Worm (Caenorhabditis elegans): ENCODE measurements around the gene lin-18.

The lin-18 gene

ce11 chrX:3944961-3945587, 13.3 kb upstream of the lin-18 start:
- TF ChIP-seq unc-62 (GFP tag; optimal IDR thresholded peaks at IDR 0.05): no peak

- no peak for TF ChIP-seq unc-62 (GFP tag; optimal IDR thresholded peaks at IDR 0.05)
Observed at ce11 chrX:3945681-3946080, 12.7 kb upstream of the lin-18 start.

- TF ChIP-seq unc-62 (GFP tag; optimal IDR thresholded peaks at IDR 0.05): no peak
Observed at ce11 chrX:3949026-3949425, 9.3 kb upstream of the lin-18 start.

ce11 chrX:3949763-3950162, 8.6 kb upstream of the lin-18 start:
- TF ChIP-seq unc-62 (GFP tag; optimal IDR thresholded peaks at IDR 0.05): no peak

ce11 chrX:3952737-3953136, 5.6 kb upstream of the lin-18 start:
- TF ChIP-seq unc-62 (GFP tag; optimal IDR thresholded peaks at IDR 0.05): no peak

- TF ChIP-seq unc-62 (GFP tag; optimal IDR thresholded peaks at IDR 0.05): no peak
Observed at ce11 chrX:3957475-3958204, 712 bp upstream of the lin-18 start.

ce11 chrX:3959221-3959620, 869 bp downstream of the lin-18 start:
- TF ChIP-seq unc-62 (GFP tag; optimal IDR thresholded peaks at IDR 0.05): no peak

- no peak for TF ChIP-seq unc-62 (GFP tag; optimal IDR thresholded peaks at IDR 0.05)
Observed at ce11 chrX:3960345-3960744, 2.0 kb downstream of the lin-18 start.

- TF ChIP-seq unc-62 (GFP tag; optimal IDR thresholded peaks at IDR 0.05): no peak
Observed at ce11 chrX:3966332-3966731, 8.0 kb downstream of the lin-18 start, which contains the start of gene C16B8.2. TSS of gene C16B8.2 (minus strand) at chrX:3966432.

ce11 chrX:3968209-3968960, 10.0 kb downstream of the lin-18 start, which contains the start of gene C16B8.3:
TSS of gene C16B8.3 (minus strand) at chrX:3968634.
- no peak for TF ChIP-seq unc-62 (GFP tag; optimal IDR thresholded peaks at IDR 0.05)

- no peak for TF ChIP-seq unc-62 (GFP tag; optimal IDR thresholded peaks at IDR 0.05)
Observed at ce11 chrX:3969353-3969752, 11.0 kb downstream of the lin-18 start.

ce11 chrX:3969980-3970403, 11.6 kb downstream of the lin-18 start:
- TF ChIP-seq unc-62 (GFP tag; optimal IDR thresholded peaks at IDR 0.05): no peak

- TF ChIP-seq unc-62 (GFP tag; optimal IDR thresholded peaks at IDR 0.05): no peak
Observed at ce11 chrX:3970786-3971185, 12.4 kb downstream of the lin-18 start.

ce11 chrX:3973534-3973933, 15.2 kb downstream of the lin-18 start, which contains the start of gene C16B8.4:
TSS of gene C16B8.4 (minus strand) at chrX:3973634.
- no peak for TF ChIP-seq unc-62 (GFP tag; optimal IDR thresholded peaks at IDR 0.05)

- TF ChIP-seq unc-62 (GFP tag; optimal IDR thresholded peaks at IDR 0.05): no peak
Observed at ce11 chrX:3974160-3974559, 15.8 kb downstream of the lin-18 start.

ce11 chrX:3976755-3977154, 18.4 kb downstream of the lin-18 start:
- TF ChIP-seq unc-62 (GFP tag; optimal IDR thresholded peaks at IDR 0.05): no peak

ce11 chrX:3977271-3977670, 18.9 kb downstream of the lin-18 start:
- no peak for TF ChIP-seq unc-62 (GFP tag; optimal IDR thresholded peaks at IDR 0.05)
